Worm (Caenorhabditis elegans) whole organism, midembryonic: ENCODE measurements around the gene dab-1.

Experiments used
- T22C8.4 ChIP-seq: fragments of 200-800 bp; sonication (Bioruptor generic); IDR thresholded peaks from 2 replicates; pipeline ENCODE4 v1.3.6; 2022; ENCODE audit warnings: missing genetic modification characterization, missing compliant biosample characterization
- cog-1 ChIP-seq: sonication (generic microtip); optimal IDR thresholded peaks from 2 replicates; lab custom pipeline; 2016; ENCODE audit warnings: missing genetic modification characterization, missing compliant biosample characterization
- flt-1 ChIP-seq: fragments of 200-800 bp; sonication (Bioruptor generic); IDR thresholded peaks from 2 replicates; pipeline ENCODE4 v1.3.6; 2022; ENCODE audit warnings: missing genetic modification characterization, missing compliant biosample characterization
- klf-2 ChIP-seq: fragments of 200-800 bp; sonication (Bioruptor generic); conservative IDR thresholded peaks from 2 replicates; pipeline ENCODE4 v1.3.6; 2022; ENCODE audit warnings: missing genetic modification reagents, missing genetic modification characterization, missing compliant biosample characterization
- med-1 ChIP-seq: sonication (generic microtip); optimal IDR thresholded peaks from 2 replicates; lab custom pipeline; 2017; ENCODE audit warnings: missing genetic modification characterization, mild to moderate bottlenecking, missing compliant biosample characterization, antibody characterized with exemption, missing genetic modification reagents; ENCODE audit not compliant: insufficient read depth
- ref-1 ChIP-seq: fragments of 200-800 bp; sonication (Bioruptor generic); conservative IDR thresholded peaks from 2 replicates; pipeline ENCODE4 v1.3.6; 2022; ENCODE audit warnings: missing genetic modification reagents, missing genetic modification characterization, missing compliant biosample characterization
- tab-1 ChIP-seq: fragments of 200-800 bp; sonication (Bioruptor generic); IDR thresholded peaks from 2 replicates; pipeline ENCODE4 v1.3.6; 2022; ENCODE audit warnings: missing genetic modification characterization, missing compliant biosample characterization
- ztf-23 ChIP-seq: fragments of 200-800 bp; sonication (Bioruptor generic); IDR thresholded peaks from 2 replicates; pipeline ENCODE4 v1.3.6; 2022; ENCODE audit warnings: missing genetic modification reagents, missing genetic modification characterization, missing compliant biosample characterization
- ztf-29 ChIP-seq: fragments of 200-800 bp; sonication (Bioruptor generic); IDR thresholded peaks from 2 replicates; pipeline ENCODE4 v1.3.6; 2022; ENCODE audit warnings: missing genetic modification reagents, missing genetic modification characterization, missing compliant biosample characterization

The dab-1 gene

DNA sequence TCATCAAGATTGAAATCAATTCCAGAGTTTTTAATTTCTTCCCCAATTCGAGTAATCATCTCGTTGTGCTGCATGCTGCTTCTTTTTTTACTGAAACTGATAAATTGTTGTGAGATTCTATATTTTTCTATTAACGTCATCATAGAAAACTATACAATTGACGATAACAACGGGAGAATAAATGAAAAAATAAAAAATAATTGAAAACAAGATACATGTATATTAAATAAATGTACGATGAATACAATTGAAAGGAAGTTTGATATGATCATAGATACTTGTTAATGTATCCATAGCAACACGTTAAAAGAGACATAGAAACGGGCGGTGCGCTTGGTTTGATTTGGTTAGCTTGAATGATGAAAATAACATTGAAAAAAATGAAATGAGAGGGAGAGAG, 31.7 kb upstream of the dab-1 start, which contains the start of gene T05C12.8:
Gene T05C12.8 (minus strand): TSS at position 101 of the 400 bp plus-strand sequence.
- TF ChIP-seq ztf-29 (GFP tag; lab: Robert Waterston, UW) = no peak
- no peak for TF ChIP-seq cog-1 (tag; lab: Kevin White, UChicago)
- TF ChIP-seq med-1 (GFP tag; lab: Kevin White, UChicago) = no peak
- no peak for TF ChIP-seq ztf-23
- TF ChIP-seq klf-2 (GFP tag; lab: Robert Waterston, UW) = no peak
- no peak for TF ChIP-seq T22C8.4
- TF ChIP-seq tab-1 (GFP tag; lab: Robert Waterston, UW) = no peak

DNA sequence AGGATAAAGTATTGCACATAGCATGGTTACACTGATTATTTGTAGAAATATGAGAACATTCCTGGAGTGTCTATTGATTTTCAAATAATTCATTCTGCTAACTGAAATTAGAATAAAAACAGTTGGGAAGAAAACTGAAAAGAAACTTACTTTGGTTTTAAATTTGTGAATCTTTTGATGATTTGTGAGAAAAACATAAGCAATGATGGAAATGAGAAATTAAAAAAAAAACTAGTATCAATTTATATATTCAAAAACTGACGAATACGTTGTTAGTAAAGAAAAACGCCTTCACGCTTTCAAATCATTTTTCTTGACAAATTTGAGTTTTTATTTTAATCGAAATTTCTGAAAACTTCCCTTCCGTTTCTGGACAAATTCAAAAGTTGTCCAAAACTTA, 29.1 kb upstream of the dab-1 start, which contains the start of gene T05C12.9:
Gene T05C12.9 (minus strand): TSS at position 101 of the 400 bp plus-strand sequence.
- TF ChIP-seq tab-1 (GFP tag; lab: Robert Waterston, UW) (no peak), ztf-23 (no peak), ref-1 (GFP tag; lab: Robert Waterston, UW) (no peak), med-1 (GFP tag; lab: Kevin White, UChicago) (no peak), flt-1 (GFP tag; lab: Robert Waterston, UW) (no peak), T22C8.4 (no peak), cog-1 (tag; lab: Kevin White, UChicago) (no peak), klf-2 (GFP tag; lab: Robert Waterston, UW) (no peak), ztf-29 (GFP tag; lab: Robert Waterston, UW) (no peak)

DNA sequence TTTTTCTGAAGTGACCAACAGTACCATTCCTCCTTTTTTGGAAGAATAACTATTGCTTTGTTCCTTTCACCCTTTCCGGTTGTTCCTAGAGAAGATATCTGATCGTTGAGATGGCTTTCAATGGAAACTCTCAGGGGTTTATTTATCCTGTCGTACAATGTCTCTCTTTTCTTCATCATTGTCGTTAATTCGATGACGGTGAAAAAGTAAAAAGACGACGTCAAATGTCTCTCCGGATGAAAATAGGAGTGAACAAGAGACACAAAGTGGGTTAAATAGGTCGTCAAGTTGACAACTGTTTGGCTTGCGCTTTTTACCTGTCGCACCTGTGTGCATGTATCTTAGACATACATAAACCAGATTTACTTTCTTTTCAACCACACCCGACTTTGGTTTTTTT, 28.3 kb upstream of the dab-1 start:
- TF ChIP-seq T22C8.4 (no peak), cog-1 (tag; lab: Kevin White, UChicago) (no peak), ztf-29 (GFP tag; lab: Robert Waterston, UW) (no peak), flt-1 (GFP tag; lab: Robert Waterston, UW) (no peak)

DNA sequence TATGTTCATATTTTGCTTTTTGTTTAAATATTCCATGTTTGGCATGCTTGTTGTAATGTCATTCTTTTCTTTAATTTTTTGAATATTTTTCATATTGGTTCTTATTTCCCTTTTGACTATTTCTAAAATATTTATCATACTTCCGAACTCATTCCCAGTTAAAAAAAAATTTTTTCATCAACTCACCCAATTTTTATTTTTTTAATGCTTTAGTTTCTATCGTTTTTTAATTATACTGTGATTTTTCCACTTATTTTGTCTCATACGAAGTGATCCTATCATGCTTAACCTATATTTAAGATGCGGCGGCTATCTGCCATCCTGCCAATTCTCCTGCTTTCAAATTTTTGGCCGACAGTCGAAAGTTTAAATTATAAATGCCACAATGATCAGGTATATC, 23.7 kb upstream of the dab-1 start, which contains the start of gene qua-1:
Gene qua-1 (plus strand): TSS at position 301 of the 400 bp plus-strand sequence.
- TF ChIP-seq med-1 (GFP tag; lab: Kevin White, UChicago) (no peak), tab-1 (GFP tag; lab: Robert Waterston, UW) (no peak), ref-1 (GFP tag; lab: Robert Waterston, UW) (no peak), flt-1 (GFP tag; lab: Robert Waterston, UW) (no peak), klf-2 (GFP tag; lab: Robert Waterston, UW) (no peak), cog-1 (tag; lab: Kevin White, UChicago) (no peak)

DNA sequence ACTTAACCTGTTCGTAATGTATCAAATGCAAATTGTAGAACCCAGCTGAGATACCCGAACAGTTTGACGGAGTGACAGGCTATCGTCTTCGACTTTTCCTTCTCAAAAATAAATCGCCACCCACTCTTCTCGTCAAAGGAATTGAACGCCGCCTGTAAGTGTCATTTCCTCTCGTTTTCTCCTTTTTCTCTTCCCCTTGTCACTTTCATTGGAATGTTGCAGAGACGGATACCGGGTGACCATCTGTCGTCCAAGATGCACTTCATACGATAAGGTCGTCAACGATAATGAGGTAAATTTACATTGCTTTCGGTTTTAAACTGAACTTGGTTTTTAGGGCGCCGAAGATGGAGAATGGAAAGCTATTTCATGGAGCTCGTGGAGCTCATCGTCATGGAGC, 22.4 kb upstream of the dab-1 start:
- TF ChIP-seq ref-1 (GFP tag; lab: Robert Waterston, UW) (no peak), klf-2 (GFP tag; lab: Robert Waterston, UW) (no peak), med-1 (GFP tag; lab: Kevin White, UChicago) (no peak), ztf-29 (GFP tag; lab: Robert Waterston, UW) (no peak), flt-1 (GFP tag; lab: Robert Waterston, UW) (no peak), ztf-23 (no peak), T22C8.4 (no peak), cog-1 (tag; lab: Kevin White, UChicago) (no peak), tab-1 (GFP tag; lab: Robert Waterston, UW) (no peak)

DNA sequence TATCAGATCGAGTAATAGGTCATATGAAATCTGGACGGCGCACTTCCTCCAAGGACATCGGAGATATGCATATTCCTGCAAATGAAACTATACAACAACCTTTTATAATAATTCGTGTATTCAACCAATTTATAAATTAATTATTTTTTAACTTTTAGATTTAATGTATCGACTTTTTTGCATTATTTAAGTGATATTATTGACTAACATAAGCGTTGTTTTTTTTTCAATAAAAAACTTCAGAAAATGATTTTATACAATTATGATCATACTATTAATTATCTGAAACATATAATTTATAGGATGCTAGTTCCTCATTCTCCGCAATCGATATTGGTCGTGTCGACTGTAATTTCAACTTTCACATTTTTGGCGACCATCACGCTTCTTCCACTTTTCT, 18.1 kb upstream of the dab-1 start, which contains the start of gene col-76:
Gene col-76 (plus strand): TSS at position 301 of the 400 bp plus-strand sequence.
- TF ChIP-seq ref-1 (GFP tag; lab: Robert Waterston, UW) (no peak), med-1 (GFP tag; lab: Kevin White, UChicago) (no peak), tab-1 (GFP tag; lab: Robert Waterston, UW) (no peak), flt-1 (GFP tag; lab: Robert Waterston, UW) (no peak), klf-2 (GFP tag; lab: Robert Waterston, UW) (no peak), cog-1 (tag; lab: Kevin White, UChicago) (no peak), T22C8.4 (no peak), ztf-29 (GFP tag; lab: Robert Waterston, UW) (no peak), ztf-23 (no peak)

DNA sequence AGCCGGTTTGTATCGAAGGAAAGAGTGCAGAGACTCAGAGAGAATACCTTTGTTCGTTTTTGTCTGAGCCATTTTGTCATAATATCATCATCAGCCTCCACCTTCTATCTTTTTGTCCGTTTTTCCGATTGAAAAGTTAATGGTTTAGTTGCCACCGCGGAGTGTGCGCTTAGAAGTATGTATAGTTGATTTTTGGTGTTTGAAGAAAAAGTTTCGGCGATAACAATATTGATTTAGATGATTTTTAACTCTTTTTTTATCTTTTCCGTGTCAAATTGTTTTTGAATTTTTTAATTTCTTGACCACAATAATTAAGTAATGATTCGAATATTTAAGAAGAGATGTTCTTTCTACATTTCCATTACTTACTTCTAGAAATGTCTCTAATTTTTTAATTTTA, 16.6 kb upstream of the dab-1 start:
- TF ChIP-seq med-1 (GFP tag; lab: Kevin White, UChicago) = no peak

DNA sequence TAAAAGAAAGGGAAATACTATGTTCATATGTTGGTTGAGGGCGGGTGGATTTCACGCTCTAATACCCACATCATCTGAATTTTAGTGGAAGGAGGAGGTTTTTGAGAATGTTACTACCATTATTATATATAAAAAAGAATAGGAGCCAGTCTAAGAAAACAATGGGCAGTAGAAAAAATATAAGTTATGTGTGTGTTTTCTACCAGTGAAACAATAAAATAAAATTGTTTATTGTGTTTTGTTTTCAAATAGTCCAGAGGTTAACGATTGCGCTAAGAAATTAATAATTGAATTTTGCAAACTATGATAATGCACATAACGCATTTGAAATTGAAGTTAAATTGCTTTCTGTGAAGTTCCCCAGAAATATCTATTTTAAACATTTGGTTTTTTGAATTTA, 12.7 kb upstream of the dab-1 start, which contains the start of gene M110.8:
Gene M110.8 (minus strand): TSS at position 101 of the 400 bp plus-strand sequence.
- TF ChIP-seq ztf-29 (GFP tag; lab: Robert Waterston, UW) (no peak), med-1 (GFP tag; lab: Kevin White, UChicago) (no peak), ztf-23 (no peak), cog-1 (tag; lab: Kevin White, UChicago) (no peak)

DNA sequence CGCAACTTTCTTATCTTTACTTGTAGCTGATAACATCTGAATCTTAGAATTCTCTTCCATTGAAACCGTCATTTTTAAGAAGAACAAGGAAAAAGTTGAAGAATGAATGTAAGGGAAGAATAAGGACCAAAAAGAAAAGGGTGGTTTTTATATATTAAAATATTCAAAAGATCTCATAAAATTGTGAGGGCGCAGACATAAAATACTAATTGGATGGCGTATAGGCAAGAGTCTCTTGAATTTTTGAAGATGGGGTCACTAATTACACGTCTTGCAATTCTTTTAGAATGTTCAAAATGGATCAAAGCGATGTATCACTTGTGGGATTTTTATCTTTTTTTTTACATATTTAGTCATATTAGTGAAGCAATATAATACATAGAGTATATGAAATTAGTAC, 9.5 kb upstream of the dab-1 start, which contains the start of gene twk-3:
Gene twk-3 (minus strand): TSS at position 101 of the 400 bp plus-strand sequence.
- TF ChIP-seq ref-1 (GFP tag; lab: Robert Waterston, UW) (no peak), ztf-23 (no peak), cog-1 (tag; lab: Kevin White, UChicago) (no peak), med-1 (GFP tag; lab: Kevin White, UChicago) (no peak), tab-1 (GFP tag; lab: Robert Waterston, UW) (no peak), flt-1 (GFP tag; lab: Robert Waterston, UW) (no peak), T22C8.4 (no peak), klf-2 (GFP tag; lab: Robert Waterston, UW) (no peak)

DNA sequence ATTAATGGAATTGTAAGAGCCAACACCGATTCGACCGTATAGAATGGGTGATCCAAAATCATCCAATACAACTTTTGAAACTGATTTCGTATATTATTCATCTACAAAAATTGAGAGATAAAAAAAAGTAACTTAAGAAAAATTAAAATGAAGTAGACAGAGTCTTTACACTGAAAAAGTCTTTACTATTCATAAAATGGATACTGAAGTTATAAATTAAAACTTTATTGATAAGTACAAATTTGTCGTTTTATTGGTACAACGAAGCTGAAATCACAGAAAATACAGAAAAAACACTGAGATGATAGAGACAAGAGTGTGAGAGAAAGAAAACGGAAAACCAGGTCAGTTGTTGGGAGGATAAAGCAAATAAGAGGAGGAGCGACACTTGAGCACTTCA, 7.8 kb upstream of the dab-1 start, which contains the start of gene M110.10:
Gene M110.10 (minus strand): TSS at position 101 of the 400 bp plus-strand sequence.
- TF ChIP-seq ztf-23 (no peak), tab-1 (GFP tag; lab: Robert Waterston, UW) (no peak), med-1 (GFP tag; lab: Kevin White, UChicago) (no peak), T22C8.4 (no peak), ref-1 (GFP tag; lab: Robert Waterston, UW) (no peak), klf-2 (GFP tag; lab: Robert Waterston, UW) (no peak), ztf-29 (GFP tag; lab: Robert Waterston, UW) (no peak), flt-1 (GFP tag; lab: Robert Waterston, UW) (no peak), cog-1 (tag; lab: Kevin White, UChicago) (no peak)
